Worm (Caenorhabditis elegans): ENCODE data around the gene dpy-28.

Gene dpy-28

DNA sequence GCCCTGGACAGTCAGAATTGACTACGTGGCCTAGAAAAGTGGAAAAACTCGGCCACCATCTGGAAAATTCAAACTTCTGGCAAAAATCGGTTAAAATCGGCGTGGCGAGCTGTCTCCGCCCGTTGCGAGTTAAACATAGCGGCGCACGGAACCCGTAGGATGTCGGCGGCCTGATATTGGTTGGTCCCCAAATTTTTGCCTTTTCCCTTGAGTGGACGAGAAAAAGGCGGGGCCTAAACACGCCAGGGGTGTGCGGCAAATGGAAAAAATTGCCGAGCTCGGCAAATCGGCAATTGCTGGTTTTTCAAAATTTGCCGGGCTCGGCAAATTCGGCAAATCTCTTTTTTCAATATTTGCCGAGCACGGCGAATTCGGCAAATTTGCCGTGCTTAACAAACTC, 29.6 kb upstream of the dpy-28 start (continued):
- TF ChIP-seq C17E4.6 (GFP tag; IDR thresholded peaks at IDR 0.05) (0 out of 2 replicates have a peak, but pooled peaks have one; percentile 30), aptf-3 (GFP tag; IDR thresholded peaks at IDR 0.05) (0 out of 2 replicates have a peak, but pooled peaks have one; percentile 47), lag-1 (GFP tag; IDR thresholded peaks at IDR 0.05) (no peak)

DNA sequence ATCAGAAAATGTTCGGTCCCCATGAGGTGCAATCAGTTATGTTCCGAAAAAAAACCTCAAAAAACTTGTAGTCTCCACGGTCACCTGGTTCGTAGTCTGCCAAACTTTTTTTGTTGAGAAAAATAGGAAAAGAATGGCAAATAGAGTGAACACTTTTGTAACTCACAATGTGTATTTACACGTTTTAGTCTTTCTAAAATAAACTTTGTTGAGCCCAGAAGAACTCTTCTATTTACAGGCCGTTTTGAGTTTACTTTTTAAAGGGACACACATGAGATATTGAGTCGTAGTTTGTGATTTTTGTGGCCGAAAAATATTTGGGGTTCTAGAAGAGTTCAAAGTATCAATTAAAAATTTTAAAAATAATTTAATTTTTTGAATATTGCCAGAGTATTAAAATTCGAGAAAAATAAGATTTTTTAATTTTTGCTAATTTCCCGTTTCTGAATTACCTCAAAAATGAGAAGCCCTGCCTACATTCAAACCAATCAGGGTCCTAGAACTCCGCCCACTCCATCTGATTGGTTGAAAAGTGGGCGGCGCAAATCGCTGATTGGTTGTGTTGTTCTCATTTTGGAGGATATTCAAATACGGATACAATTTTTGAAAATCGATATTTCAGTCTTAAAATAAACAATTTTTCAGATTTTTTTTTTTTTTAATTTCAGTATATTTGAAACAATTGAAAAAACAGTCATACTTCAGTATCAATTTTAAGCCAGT, 28.3 kb upstream of the dpy-28 start:
- peak; percentile 28 for TF ChIP-seq pha-4 (tag; optimal IDR thresholded peaks at IDR 0.05)
- no peak for TF ChIP-seq F55B11.4 (tag; optimal IDR thresholded peaks at IDR 0.05; ENCODE audit: borderline replicate concordance, insufficient read depth)

DNA sequence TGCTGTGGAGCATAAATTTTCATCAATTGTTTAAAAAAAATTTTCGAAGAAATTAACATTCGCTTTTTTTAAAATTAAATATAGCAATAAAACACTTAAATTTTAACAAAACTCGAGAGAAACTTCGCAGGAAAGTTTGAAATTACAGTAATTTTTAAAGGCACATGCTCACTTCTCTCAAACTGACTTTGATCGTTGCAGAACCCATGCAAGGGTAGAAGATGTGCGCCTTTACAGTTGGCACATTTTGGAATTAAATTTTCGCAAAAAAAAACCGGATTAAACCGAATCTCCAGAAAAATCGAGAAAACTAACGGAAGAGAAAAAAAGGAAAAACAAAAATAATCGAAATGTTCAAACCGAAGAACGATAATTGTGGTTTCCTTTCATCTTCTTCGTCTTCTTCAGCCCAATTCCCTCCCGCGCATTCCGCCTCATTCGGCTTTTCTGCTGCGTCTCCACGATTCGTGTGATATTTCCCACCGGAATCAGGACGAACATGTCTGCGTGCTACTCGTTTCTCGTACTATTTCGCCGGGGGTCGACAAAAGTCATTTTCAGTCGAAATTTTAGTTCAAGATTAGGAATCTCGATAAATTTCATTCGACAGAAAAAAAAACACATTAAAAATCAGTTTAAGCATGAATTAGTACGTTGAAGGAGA, 26.5 kb upstream of the dpy-28 start:
- TF ChIP-seq xnd-1 (tag; optimal IDR thresholded peaks at IDR 0.05), result peak; percentile 9
- peak; percentile 10 for TF ChIP-seq repo-1 (tag; optimal IDR thresholded peaks at IDR 0.05)
- 0 out of 2 replicates have a peak, but pooled peaks have one; percentile 6 for TF ChIP-seq aptf-2 (GFP tag; conservative IDR thresholded peaks at IDR 0.05)
- no peak for TF ChIP-seq nhr-80 (tag; optimal IDR thresholded peaks at IDR 0.05)
- no peak for TF ChIP-seq cebp-1 (GFP tag; IDR thresholded peaks at IDR 0.05)
- TF ChIP-seq cebp-1 (tag; optimal IDR thresholded peaks at IDR 0.05), result no peak
- TF ChIP-seq F33H1.4 (GFP tag; IDR thresholded peaks at IDR 0.05), result peak; percentile 60
- TF ChIP-seq lir-1 (GFP tag; conservative IDR thresholded peaks at IDR 0.05), result 0 out of 2 replicates have a peak, but pooled peaks have one; percentile 28
- TF ChIP-seq B0261.1 (tag; optimal IDR thresholded peaks at IDR 0.05), result no peak
- TF ChIP-seq let-607 (tag; optimal IDR thresholded peaks at IDR 0.05), result no peak
- TF ChIP-seq him-1 (tag; optimal IDR thresholded peaks at IDR 0.05), result peak; percentile 37
- TF ChIP-seq C17E4.6 (GFP tag; IDR thresholded peaks at IDR 0.05), result no peak
- TF ChIP-seq ceh-91 (GFP tag; IDR thresholded peaks at IDR 0.05), result no peak
- peak; percentile 11 for TF ChIP-seq athp-1 (tag; optimal IDR thresholded peaks at IDR 0.05)
- TF ChIP-seq akir-1 (GFP tag; optimal IDR thresholded peaks at IDR 0.05), result no peak
- TF ChIP-seq sea-2 (GFP tag; IDR thresholded peaks at IDR 0.05), result no peak
- peak; percentile 35; the same call in 1 of the 2 replicates for TF ChIP-seq mcd-1 (GFP tag; IDR thresholded peaks at IDR 0.05)
- TF ChIP-seq dpl-1 (GFP tag; optimal IDR thresholded peaks at IDR 0.05), result no peak
- peak; percentile 74 for TF ChIP-seq lsl-1 (GFP tag; optimal IDR thresholded peaks at IDR 0.05)
- TF ChIP-seq nfyb-1 (GFP tag; IDR thresholded peaks at IDR 0.05), result 0 out of 2 replicates have a peak, but pooled peaks have one; percentile 10
- TF ChIP-seq bed-1 (GFP tag; IDR thresholded peaks at IDR 0.05), result no peak
- no peak for TF ChIP-seq ztf-26 (tag; optimal IDR thresholded peaks at IDR 0.05)
- TF ChIP-seq mel-28 (tag; optimal IDR thresholded peaks at IDR 0.05; ENCODE audit: borderline replicate concordance), result no peak
- TF ChIP-seq ztf-6 (GFP tag; IDR thresholded peaks at IDR 0.05), result no peak
- TF ChIP-seq ceh-58 (GFP tag; IDR thresholded peaks at IDR 0.05), result no peak
- no peak for TF ChIP-seq egl-44 (GFP tag; IDR thresholded peaks at IDR 0.05)
- TF ChIP-seq mes-4 (tag; optimal IDR thresholded peaks at IDR 0.05), result no peak
- TF ChIP-seq snpc-1.3 (tag; optimal IDR thresholded peaks at IDR 0.05; ENCODE audit: insufficient read depth), result no peak
- TF ChIP-seq B0019.2 (GFP tag; conservative IDR thresholded peaks at IDR 0.05), result no peak
- no peak for TF ChIP-seq rpc-1 (optimal IDR thresholded peaks at IDR 0.05)
- TF ChIP-seq rpc-1 (tag; optimal IDR thresholded peaks at IDR 0.05), result no peak
- 0 out of 2 replicates have a peak, but pooled peaks have one; percentile 38 for TF ChIP-seq madf-6 (GFP tag; IDR thresholded peaks at IDR 0.05)
- no peak for TF ChIP-seq cebp-2 (GFP tag; IDR thresholded peaks at IDR 0.05)
- TF ChIP-seq nhr-120 (GFP tag; IDR thresholded peaks at IDR 0.05), result no peak
- no peak for TF ChIP-seq attf-6 (GFP tag; IDR thresholded peaks at IDR 0.05)
- peak; percentile 19; the same call in 1 of the 2 replicates for TF ChIP-seq madf-8 (GFP tag; conservative IDR thresholded peaks at IDR 0.05)
- no peak for TF ChIP-seq F37B4.10 (GFP tag; IDR thresholded peaks at IDR 0.05)
- peak; percentile 25; the same call in 1 of the 2 replicates for TF ChIP-seq B0336.3 (GFP tag; IDR thresholded peaks at IDR 0.05)
- TF ChIP-seq hmg-1.2 (GFP tag; IDR thresholded peaks at IDR 0.05), result peak; percentile 92
